Fruit fly (Drosophila melanogaster) ovary, adult (tissue): ENCODE data around the gene cort.

Experiments used
- CG17801 ChIP-seq: fragments of 200-800 bp; optimal IDR thresholded peaks from 2 replicates; lab custom pipeline; 2019; ENCODE audit warnings: missing biosample characterization, mild to moderate bottlenecking, missing genetic modification characterization, moderate library complexity; ENCODE audit not compliant: partially characterized antibody

Gene cort

DNA sequence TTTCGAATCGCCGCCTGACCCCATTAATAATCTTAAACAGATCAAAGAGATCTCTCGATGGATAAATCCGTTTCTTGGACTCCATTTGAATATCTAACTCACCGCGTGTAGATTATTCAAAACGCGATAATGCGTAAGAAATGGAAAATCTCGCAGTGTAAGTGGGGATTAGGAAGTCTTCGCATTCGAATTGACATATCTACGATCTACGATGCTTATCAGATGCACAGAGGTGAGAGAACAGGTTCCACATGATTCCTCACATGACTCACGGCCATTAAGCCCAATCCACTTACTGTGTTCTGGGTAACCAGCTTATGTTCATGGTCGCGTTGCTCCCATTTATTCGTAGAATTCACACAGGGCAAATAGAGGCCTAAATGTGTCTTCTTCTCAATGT, 19.8 kb upstream of the cort start:
- TF ChIP-seq CG17801 (GFP tag; lab: Kevin White, UChicago): no peak

DNA sequence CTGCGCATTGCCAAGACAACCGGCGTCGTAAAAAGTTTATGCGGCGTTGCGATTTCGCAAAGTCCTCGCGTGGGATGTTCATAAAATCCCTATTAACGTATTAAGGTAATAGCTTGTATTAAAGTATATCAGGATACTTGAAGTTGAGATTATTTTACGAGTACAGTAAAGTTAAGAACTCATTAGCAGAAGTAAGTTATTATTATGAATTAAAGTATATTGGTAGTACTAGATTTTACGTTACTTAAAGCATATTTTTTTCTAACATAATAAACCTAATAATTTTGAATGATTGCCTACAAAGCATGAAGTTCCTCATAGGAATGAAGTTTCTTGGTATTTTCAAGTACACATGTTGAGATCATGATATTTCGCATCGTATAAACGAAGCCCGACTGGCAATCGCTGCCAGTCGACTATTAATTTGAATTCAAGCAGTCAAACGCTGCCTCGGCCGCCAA, 17.4 kb upstream of the cort start:
- TF ChIP-seq CG17801 (GFP tag; lab: Kevin White, UChicago): no peak

DNA sequence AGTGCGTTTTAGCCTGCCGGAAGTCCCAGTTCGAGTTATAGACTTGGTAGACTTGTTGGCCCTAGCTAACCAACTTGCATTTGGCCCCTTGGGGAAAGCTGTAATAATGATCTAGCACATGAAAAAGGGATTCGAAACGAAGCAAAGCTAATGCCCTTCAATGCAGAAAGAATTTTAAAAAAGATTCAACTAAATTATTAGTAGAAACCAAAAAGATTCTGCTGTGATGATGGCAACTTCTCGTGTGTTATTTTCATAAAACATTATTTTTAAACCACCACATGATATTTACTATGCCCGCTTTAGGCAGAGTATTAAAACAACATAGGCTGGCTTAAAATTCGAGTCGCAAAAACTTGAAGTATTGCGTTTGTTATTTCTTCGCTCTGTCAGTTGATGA, 15.6 kb upstream of the cort start:
- TF ChIP-seq CG17801 (GFP tag; lab: Kevin White, UChicago): no peak

DNA sequence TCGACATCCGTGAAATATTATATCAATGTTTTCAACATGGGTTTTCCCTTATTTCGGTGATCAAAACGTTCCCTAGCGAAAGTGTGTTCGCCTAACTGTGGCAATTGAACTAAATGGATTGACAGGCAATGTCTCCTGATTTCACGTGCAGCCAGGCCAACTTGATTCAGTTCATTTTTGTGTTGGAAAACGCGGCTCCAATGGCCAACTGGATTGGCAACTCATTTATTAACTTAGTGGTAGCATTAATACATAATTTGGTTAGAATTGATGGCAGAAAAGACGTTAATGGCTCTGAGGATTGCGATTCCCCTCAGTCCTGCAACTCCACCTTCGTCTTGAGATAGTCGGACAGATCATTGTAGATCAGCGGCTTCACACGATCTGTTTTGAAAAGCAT, 10.2 kb upstream of the cort start, which contains the start of gene CG11327:
CG11327 (minus strand) TSS at position 101 of the 400 bp plus-strand sequence.
- TF ChIP-seq CG17801 (GFP tag; lab: Kevin White, UChicago): no peak

DNA sequence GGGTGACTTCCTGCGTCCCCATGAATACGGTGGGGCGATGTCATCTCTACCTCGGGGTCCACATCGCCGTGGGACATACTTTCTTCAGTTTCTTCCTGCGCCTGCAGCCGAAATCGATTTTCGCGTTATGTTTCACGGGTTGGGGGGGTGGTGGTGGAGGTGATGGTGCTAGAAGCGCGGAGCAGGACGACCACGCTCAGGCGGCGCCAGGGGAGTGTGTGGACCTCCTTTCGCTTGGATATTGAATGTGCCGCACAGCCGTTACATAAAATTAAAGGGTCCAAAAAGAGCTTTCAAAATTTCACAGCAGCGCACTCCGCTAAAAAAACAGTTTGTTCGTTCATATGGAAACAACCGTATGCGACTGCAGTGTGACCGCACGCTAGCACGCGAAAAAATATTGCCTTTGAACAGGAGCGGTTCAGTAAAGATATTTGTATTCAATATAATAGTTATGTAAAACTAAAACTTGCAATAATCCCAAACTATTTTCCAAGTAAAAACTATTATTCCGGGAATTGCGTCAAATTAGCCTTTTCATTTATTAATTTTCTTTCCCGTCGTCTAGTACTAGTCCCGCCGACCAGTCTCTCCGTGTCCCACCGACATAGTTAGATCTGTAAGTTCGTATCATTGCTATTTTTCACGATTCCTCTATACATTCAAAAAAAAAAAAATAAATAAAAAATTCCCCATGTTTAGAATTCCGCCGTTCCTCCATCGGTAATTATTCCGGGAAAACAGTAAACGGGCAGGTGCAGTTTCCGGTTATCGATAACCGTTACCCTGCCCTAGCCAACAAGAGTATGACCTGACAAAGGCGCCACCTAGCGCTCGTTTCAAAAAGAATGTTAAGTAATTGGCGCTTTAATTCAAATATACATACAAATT, 7.8 kb upstream of the cort start, which contains the start of gene Nhe3:
Nhe3 (minus strand) TSS at position 373 of the 891 bp plus-strand sequence.
- TF ChIP-seq CG17801 (GFP tag; lab: Kevin White, UChicago): peak; percentile 70

DNA sequence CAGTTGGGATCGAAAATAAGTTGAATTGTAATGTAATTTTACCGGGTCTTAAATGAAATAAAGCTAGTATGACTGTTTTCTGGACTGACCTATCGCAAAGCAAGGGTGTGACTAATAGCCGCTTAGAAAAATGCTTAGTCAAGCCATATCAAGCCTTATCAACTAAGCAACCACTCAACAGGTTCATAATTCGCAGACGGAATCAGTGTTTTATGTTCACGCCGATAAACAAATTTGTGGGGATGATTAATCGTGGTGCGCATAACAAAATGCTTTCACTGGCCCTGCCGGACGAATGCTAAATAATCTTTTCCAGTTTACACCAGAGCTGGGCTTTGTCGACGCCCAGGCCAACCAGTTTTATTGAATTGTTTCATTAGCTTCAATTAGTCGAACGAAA, 6.5 kb upstream of the cort start:
- no peak for TF ChIP-seq CG17801 (GFP tag; lab: Kevin White, UChicago)

DNA sequence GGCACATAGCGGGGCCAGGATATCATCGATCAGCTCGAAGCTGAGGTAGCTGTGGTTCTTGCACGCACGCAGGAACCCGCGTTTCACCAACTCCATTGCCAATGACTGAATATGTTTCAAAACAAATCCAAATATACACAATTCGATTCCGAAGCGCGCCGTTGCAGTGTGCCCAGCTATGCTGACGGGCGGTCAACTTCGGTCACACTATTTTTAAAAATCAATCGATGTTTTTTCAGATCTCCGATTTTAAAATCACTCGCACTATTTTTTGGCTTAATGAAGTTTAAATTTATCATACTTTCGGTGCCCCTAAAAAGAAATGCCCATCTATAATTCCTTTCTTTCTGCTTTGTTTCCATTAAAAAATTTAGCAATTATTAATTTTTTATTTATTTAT, 1.0 kb upstream of the cort start, which contains the start of gene Nse1:
Nse1 (minus strand) TSS at position 173 of the 400 bp plus-strand sequence.
- no peak for TF ChIP-seq CG17801 (GFP tag; lab: Kevin White, UChicago)

DNA sequence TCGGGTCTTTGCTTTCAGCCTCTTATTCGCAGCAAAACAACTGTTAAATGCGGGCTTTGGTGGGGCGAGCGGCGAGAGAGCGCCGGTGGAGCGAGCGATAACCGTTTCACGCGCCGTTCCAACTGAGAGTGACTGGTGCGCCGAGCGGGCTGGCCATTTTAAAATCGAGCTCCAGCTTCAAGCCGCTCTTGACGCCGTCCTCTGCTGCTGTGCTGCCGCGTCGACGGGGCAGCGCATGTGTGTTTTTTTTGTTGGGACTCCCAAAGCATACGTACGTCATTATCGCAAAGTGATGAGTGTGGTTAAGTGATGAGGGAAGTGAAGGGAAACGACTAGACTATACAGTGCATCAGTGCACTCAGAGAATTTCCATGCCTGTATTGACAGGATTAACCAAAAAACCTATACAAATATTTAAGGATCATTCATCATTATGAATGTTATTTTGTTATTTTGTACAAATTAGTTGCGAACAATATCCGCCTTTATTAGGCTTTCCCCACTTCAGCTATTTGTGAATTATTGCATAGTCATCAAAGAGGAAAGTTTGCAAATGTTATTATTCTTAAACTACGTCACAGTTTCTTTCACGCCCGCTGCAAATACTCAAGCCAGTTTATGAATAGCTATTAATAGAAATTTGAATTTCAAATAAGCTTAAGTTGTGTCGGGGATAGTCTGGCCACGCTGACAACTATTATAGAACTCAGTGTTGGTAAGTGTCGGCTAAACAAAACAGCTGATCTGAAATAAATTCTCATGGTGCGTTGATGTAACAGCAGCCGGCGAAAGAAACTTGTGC, 3.0 kb downstream of the cort start, which contains the start of gene Spn27A:
Spn27A (minus strand) TSS at position 137 of the 802 bp plus-strand sequence.
- TF ChIP-seq CG17801 (GFP tag; lab: Kevin White, UChicago): peak; percentile 76

DNA sequence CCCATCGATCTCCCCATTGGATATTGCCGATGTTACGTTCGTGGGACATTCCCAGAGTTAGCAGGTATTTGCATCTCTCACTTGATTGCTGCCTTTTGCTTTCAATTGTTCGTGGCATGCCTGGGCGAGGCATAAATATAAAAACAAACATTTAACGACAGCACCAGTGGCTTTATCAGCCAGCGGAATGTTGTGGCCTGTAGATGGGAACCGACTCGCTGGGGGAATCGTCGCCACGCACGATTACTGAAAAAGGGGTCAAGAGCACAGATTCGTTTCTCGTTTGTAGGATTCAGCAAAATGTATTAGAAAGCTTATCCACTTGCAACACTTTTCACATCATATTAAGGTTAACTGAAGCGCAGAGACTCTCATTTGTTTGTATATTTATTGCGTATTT, 5.0 kb downstream of the cort start:
- no peak for TF ChIP-seq CG17801 (GFP tag; lab: Kevin White, UChicago)

DNA sequence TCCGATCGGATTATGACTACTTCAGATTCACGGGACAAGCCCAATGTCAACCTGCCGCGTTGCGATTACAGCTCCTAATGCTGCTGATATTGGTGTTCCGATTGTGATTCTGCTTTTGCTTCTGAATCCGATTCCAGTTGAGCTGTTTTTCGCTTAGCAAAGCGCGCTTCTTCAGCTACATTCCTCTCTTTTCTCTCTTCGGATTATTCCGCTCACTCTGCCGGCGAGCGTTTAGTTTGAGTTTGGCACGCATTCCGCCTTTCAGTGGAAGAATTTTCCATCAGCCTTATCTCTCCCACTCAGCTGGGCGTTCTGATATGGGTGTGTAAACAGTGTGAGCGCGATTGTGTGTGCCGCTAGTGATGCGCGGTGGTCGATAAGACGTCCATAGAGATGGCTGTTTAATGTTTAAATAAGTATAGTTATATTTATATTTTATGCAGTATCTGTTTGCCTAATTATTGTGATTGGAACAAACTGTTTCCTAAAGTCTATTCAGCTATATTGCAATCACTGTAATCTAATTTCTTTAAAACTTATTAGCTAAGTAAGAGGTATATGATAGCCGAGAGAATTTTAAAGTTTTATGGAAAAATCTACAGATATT, 8.6 kb downstream of the cort start, which contains the start of gene Galt:
Galt (minus strand) TSS at position 315 of the 607 bp plus-strand sequence.
- TF ChIP-seq CG17801 (GFP tag; lab: Kevin White, UChicago): peak; percentile 39

DNA sequence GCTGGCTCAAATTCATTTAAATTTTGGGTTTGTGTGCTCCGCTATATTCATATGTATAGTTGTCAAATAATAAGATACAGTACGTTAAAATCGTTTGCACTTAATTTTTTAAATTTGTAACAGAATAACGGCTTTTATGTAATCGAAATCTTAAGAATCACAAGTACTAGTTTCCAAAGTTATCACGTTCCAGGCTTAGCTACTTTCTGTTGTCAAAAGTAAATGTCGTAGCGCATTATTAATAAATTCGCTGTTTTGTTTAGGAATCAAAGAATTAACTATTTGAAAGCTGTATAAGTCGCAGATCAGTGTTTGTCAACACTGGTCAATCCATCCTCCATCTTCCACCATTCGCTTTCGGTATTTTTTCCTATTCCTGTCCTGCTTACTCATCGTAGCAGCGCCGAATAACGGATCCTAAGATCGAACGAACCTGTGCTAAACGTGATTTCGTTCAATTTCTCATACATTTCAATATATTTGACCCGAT, 12.8 kb downstream of the cort start, which contains the start of the genes CG13771, CG34310 and cup:
CG13771 (minus strand) TSS at position 51 of the 490 bp plus-strand sequence.
CG34310 (plus strand) TSS at position 103 of the 490 bp plus-strand sequence.
cup (plus strand) TSS at position 103 of the 490 bp plus-strand sequence.
- no peak for TF ChIP-seq CG17801 (GFP tag; lab: Kevin White, UChicago)

DNA sequence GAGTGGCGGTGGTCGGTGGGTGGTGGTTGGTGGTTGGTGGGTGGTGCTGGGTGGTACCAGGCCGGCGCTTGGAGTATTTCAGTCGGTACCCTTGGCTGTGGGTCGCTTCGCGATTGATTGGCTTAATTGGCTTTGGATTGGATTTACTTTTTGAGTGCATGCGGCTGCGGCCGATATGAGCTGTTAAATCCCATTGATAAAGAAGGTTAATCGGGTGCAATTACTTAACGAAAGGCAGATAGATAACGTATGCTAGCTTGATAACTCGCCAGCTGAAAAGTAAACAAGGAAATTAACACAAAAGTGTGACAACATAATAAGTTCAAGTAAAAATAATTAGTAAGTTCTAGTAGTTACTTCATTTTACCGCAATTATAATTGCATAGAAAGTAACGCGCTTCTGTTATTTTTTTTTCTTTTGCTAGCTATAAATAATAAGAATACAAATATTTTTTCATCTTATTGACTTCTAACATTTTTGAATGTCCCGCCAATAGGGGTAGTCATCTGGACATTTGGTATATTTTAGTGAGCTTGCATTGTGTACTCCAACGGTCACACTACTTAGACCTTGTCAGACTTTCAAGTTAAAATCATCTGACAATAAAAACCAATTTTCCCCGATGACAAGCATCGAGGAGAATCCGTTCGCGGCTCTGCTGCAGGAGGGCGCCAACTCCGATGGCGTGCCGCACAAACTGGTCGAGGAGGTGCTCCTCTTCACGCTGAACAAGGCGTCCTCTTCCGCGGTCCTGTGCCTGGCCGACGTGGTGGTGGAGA, 18.3 kb downstream of the cort start, which contains the start of the genes CG31636 and Ube4A:
CG31636 (minus strand) TSS at position 184 of the 780 bp plus-strand sequence.
Ube4A (plus strand) TSS at position 549 of the 780 bp plus-strand sequence.
- no peak for TF ChIP-seq CG17801 (GFP tag; lab: Kevin White, UChicago)

DNA sequence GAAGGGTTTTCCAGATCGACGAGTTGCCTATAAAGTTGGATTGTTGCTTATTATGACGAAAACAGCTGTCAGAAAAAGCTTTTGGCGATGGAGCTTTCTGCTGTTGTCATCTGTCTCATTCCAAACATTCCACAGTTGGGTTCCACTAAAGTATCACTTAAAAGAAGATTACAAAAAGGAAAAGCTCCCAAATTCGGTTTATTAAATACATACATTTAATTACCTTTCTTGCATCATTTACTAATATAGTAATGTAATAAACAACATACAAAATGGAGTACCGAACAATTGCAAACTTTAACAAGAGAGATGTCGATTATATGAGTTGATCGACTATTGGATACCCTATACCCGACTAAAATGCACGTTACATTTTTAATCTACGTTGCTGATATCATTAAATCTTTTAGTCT, 20.2 kb downstream of the cort start, which contains the start of gene CG31633:
CG31633 (minus strand) TSS at position 58 of the 413 bp plus-strand sequence.
- TF ChIP-seq CG17801 (GFP tag; lab: Kevin White, UChicago): no peak
